Fruit fly (Drosophila melanogaster) Kc167 (cell line): ENCODE data around the gene Scgalpha.

Source experiments
- Sin3A ChIP-seq: fragments of >200 bp; optimal IDR thresholded peaks from 2 replicates; lab custom pipeline; 2018; ENCODE audit warnings: missing external identifiers
- h ChIP-seq: fragments of >200 bp; optimal IDR thresholded peaks from 3 replicates; lab custom pipeline; 2018; ENCODE audit warnings: missing external identifiers
- psq ChIP-seq: fragments of >200 bp; optimal IDR thresholded peaks from 2 replicates; lab custom pipeline; 2017; ENCODE audit warnings: missing external identifiers
- ttk ChIP-seq: sonication (Bioruptor generic); optimal IDR thresholded peaks from 2 replicates; lab custom pipeline; 2017; ENCODE audit warnings: missing external identifiers

- TF ChIP-seq ttk (lab: Kevin White, UChicago) (no peak), h (lab: Kevin White, UChicago) (no peak), psq (no peak), Sin3A (lab: Kevin White, UChicago) (no peak)
These were observed 30.4 kb downstream of the Scgalpha start for dm6 chr2L:8333624-8334023.
